Worm (Caenorhabditis elegans) whole organism, young adult: ENCODE results near the gene Y7A5A.6.

Source experiments
- B0261.1 ChIP-seq: sonication (generic microtip); optimal IDR thresholded peaks from 2 replicates; lab custom pipeline; 2016; ENCODE audit warnings: mild to moderate bottlenecking, missing genetic modification characterization, moderate library complexity, missing compliant biosample characterization
- B0336.3 ChIP-seq: fragments of 200-800 bp; sonication (Bioruptor generic); IDR thresholded peaks from 2 replicates; pipeline ENCODE4 v1.3.6; 2022; ENCODE audit warnings: missing genetic modification characterization, missing compliant biosample characterization
- C06A6.2 ChIP-seq: fragments of 200-800 bp; sonication (Bioruptor generic); conservative IDR thresholded peaks from 2 replicates; pipeline ENCODE4 v1.3.6; 2022; ENCODE audit warnings: missing genetic modification characterization, missing compliant biosample characterization
- D2030.7 ChIP-seq: fragments of 200-800 bp; sonication (Bioruptor generic); IDR thresholded peaks from 2 replicates; pipeline ENCODE4 v1.3.6; 2022; ENCODE audit warnings: missing genetic modification reagents, missing genetic modification characterization, missing compliant biosample characterization
- K12H6.12 ChIP-seq: fragments of 200-800 bp; sonication (Bioruptor generic); optimal IDR thresholded peaks from 2 replicates; lab custom pipeline; 2018; ENCODE audit warnings: mild to moderate bottlenecking, missing genetic modification characterization, missing compliant biosample characterization
- T07F8.4 ChIP-seq: sonication (generic microtip); optimal IDR thresholded peaks from 2 replicates; lab custom pipeline; 2016; ENCODE audit warnings: mild to moderate bottlenecking, missing genetic modification characterization, moderate library complexity, missing compliant biosample characterization
- T26A5.8 ChIP-seq: sonication (generic microtip); optimal IDR thresholded peaks from 2 replicates; lab custom pipeline; 2016; ENCODE audit warnings: missing genetic modification characterization, missing compliant biosample characterization
- Y53F4B.3 ChIP-seq: fragments of 200-800 bp; sonication (Bioruptor generic); IDR thresholded peaks from 2 replicates; pipeline ENCODE4 v1.3.6; 2022; ENCODE audit warnings: missing genetic modification reagents, missing genetic modification characterization, missing compliant biosample characterization
- Y53G8AR.9 ChIP-seq: fragments of 200-800 bp; sonication (Bioruptor generic); conservative IDR thresholded peaks from 2 replicates; pipeline ENCODE4 v1.3.6; 2022; ENCODE audit warnings: missing genetic modification reagents, missing genetic modification characterization, missing compliant biosample characterization
- Y95B8A.8 ChIP-seq: fragments of 200-800 bp; sonication (Bioruptor generic); IDR thresholded peaks from 2 replicates; pipeline ENCODE4 v1.3.6; 2022; ENCODE audit warnings: missing genetic modification reagents, missing genetic modification characterization, missing compliant biosample characterization
- ZK185.1 ChIP-seq: sonication (generic microtip); optimal IDR thresholded peaks from 2 replicates; lab custom pipeline; 2016; ENCODE audit warnings: mild to moderate bottlenecking, missing genetic modification characterization, missing compliant biosample characterization; ENCODE audit not compliant: poor library complexity, severe bottlenecking
- akir-1 ChIP-seq: fragments of 200-800 bp; sonication (Bioruptor generic); optimal IDR thresholded peaks from 2 replicates; lab custom pipeline; 2018; ENCODE audit warnings: mild to moderate bottlenecking, missing genetic modification characterization, moderate library complexity, missing compliant biosample characterization
- aptf-3 ChIP-seq: fragments of 200-800 bp; sonication (Bioruptor generic); IDR thresholded peaks from 2 replicates; pipeline ENCODE4 v1.3.6; 2022; ENCODE audit warnings: missing genetic modification characterization, missing compliant biosample characterization
- athp-1 ChIP-seq: sonication (generic microtip); optimal IDR thresholded peaks from 2 replicates; lab custom pipeline; 2017; ENCODE audit warnings: mild to moderate bottlenecking, missing genetic modification characterization, missing compliant biosample characterization
- attf-5 ChIP-seq: fragments of 200-800 bp; sonication (Bioruptor generic); optimal IDR thresholded peaks from 2 replicates; lab custom pipeline; 2018; ENCODE audit warnings: mild to moderate bottlenecking, missing genetic modification characterization, missing compliant biosample characterization
- attf-6 ChIP-seq: fragments of 200-800 bp; sonication (Bioruptor generic); IDR thresholded peaks from 2 replicates; pipeline ENCODE4 v1.3.6; 2022; ENCODE audit warnings: missing genetic modification reagents, missing genetic modification characterization, missing compliant biosample characterization
- bed-1 ChIP-seq: fragments of 200-800 bp; sonication (Bioruptor generic); IDR thresholded peaks from 2 replicates; pipeline ENCODE4 v1.3.6; 2022; ENCODE audit warnings: missing genetic modification reagents, missing genetic modification characterization, missing compliant biosample characterization
- ccch-3 ChIP-seq: fragments of 200-800 bp; sonication (Bioruptor generic); optimal IDR thresholded peaks from 2 replicates; lab custom pipeline; 2018; ENCODE audit warnings: mild to moderate bottlenecking, missing genetic modification characterization, missing compliant biosample characterization
- cebp-2 ChIP-seq: fragments of 200-800 bp; sonication (Bioruptor generic); IDR thresholded peaks from 2 replicates; pipeline ENCODE4 v1.3.6; 2022; ENCODE audit warnings: missing genetic modification characterization, missing compliant biosample characterization
- ceh-100 ChIP-seq: fragments of 200-800 bp; sonication (Bioruptor generic); IDR thresholded peaks from 2 replicates; pipeline ENCODE4 v1.3.6; 2022; ENCODE audit warnings: missing genetic modification reagents, missing genetic modification characterization, missing compliant biosample characterization
- ceh-27 ChIP-seq: fragments of 200-800 bp; sonication (Bioruptor generic); optimal IDR thresholded peaks from 2 replicates; lab custom pipeline; 2018; ENCODE audit warnings: mild to moderate bottlenecking, missing genetic modification characterization, moderate library complexity, missing compliant biosample characterization
- chd-7 ChIP-seq: sonication (generic microtip); optimal IDR thresholded peaks from 2 replicates; lab custom pipeline; 2016; ENCODE audit warnings: mild to moderate bottlenecking, missing genetic modification characterization, moderate library complexity, missing compliant biosample characterization
- dox-1 ChIP-seq: fragments of 200-800 bp; sonication (Bioruptor generic); IDR thresholded peaks from 2 replicates; pipeline ENCODE4 v1.3.6; 2022; ENCODE audit warnings: missing genetic modification reagents, missing genetic modification characterization, missing compliant biosample characterization
- dpl-1 ChIP-seq: fragments of 150-350 bp; optimal IDR thresholded peaks from 2 replicates; lab custom pipeline; 2014; ENCODE audit warnings: missing biosample characterization, missing genetic modification reagents, missing genetic modification characterization
- egrh-3 ChIP-seq: fragments of 200-800 bp; sonication (Bioruptor generic); IDR thresholded peaks from 2 replicates; pipeline ENCODE4 v1.3.6; 2022; ENCODE audit warnings: missing genetic modification reagents, missing genetic modification characterization, missing compliant biosample characterization
- fkh-3 ChIP-seq: sonication (generic microtip); optimal IDR thresholded peaks from 2 replicates; lab custom pipeline; 2016; ENCODE audit warnings: mild to moderate bottlenecking, missing genetic modification characterization, missing compliant biosample characterization
- hmg-20 ChIP-seq: fragments of 200-800 bp; sonication (Bioruptor generic); IDR thresholded peaks from 2 replicates; pipeline ENCODE4 v1.3.6; 2022; ENCODE audit warnings: missing genetic modification reagents, missing genetic modification characterization, missing compliant biosample characterization
- let-526 ChIP-seq: fragments of 200-800 bp; sonication (Bioruptor generic); IDR thresholded peaks from 2 replicates; pipeline ENCODE4 v1.3.6; 2022; ENCODE audit warnings: missing genetic modification reagents, missing genetic modification characterization, missing compliant biosample characterization
- let-607 ChIP-seq, 2 experiments: fragments of 200-800 bp in 1 of 2; sonication (Bioruptor generic) in 1 of 2; sonication (generic microtip) in 1 of 2; optimal IDR thresholded peaks; 2 replicates each; lab custom pipeline; 2016 to 2018; ENCODE audit warnings: mild to moderate bottlenecking in 2 of 2, missing compliant biosample characterization in 2 of 2, missing genetic modification characterization in 2 of 2, moderate library complexity in 2 of 2, missing genotype in 1 of 2
- lin-26 ChIP-seq: fragments of 200-800 bp; sonication (Bioruptor generic); IDR thresholded peaks from 2 replicates; pipeline ENCODE4 v1.3.6; 2022; ENCODE audit warnings: missing genetic modification reagents, missing genetic modification characterization, missing compliant biosample characterization
- lin-40 ChIP-seq: sonication (generic microtip); optimal IDR thresholded peaks from 2 replicates; lab custom pipeline; 2016; ENCODE audit warnings: missing genetic modification characterization, mild to moderate bottlenecking, missing compliant biosample characterization, missing genotype, missing genetic modification reagents
- lir-1 ChIP-seq: fragments of 200-800 bp; sonication (Bioruptor generic); conservative IDR thresholded peaks from 2 replicates; pipeline ENCODE4 v1.3.6; 2022; ENCODE audit warnings: missing genetic modification reagents, missing genetic modification characterization, missing compliant biosample characterization
- lsl-1 ChIP-seq: fragments of 200-800 bp; sonication (Bioruptor generic); optimal IDR thresholded peaks from 2 replicates; lab custom pipeline; 2018; ENCODE audit warnings: mild to moderate bottlenecking, missing genetic modification characterization, moderate library complexity, missing compliant biosample characterization
- madf-10 ChIP-seq: sonication (generic microtip); optimal IDR thresholded peaks from 2 replicates; lab custom pipeline; 2016; ENCODE audit warnings: mild to moderate bottlenecking, missing genetic modification characterization, missing compliant biosample characterization
- mcd-1 ChIP-seq: fragments of 200-800 bp; sonication (Bioruptor generic); IDR thresholded peaks from 2 replicates; pipeline ENCODE4 v1.3.6; 2022; ENCODE audit warnings: missing genetic modification reagents, missing genetic modification characterization, missing compliant biosample characterization
- mel-28 ChIP-seq: sonication (generic microtip); optimal IDR thresholded peaks from 2 replicates; lab custom pipeline; 2016; ENCODE audit warnings: borderline replicate concordance, mild to moderate bottlenecking, missing genetic modification characterization, missing compliant biosample characterization
- mes-4 ChIP-seq: sonication (generic microtip); optimal IDR thresholded peaks from 2 replicates; lab custom pipeline; 2016; ENCODE audit warnings: missing genotype, missing genetic modification characterization, missing compliant biosample characterization
- nhr-90 ChIP-seq: sonication (generic microtip); optimal IDR thresholded peaks from 2 replicates; lab custom pipeline; 2016; ENCODE audit warnings: missing genotype, mild to moderate bottlenecking, missing genetic modification characterization, missing compliant biosample characterization
- pbrm-1 ChIP-seq: fragments of 200-800 bp; sonication (Bioruptor generic); IDR thresholded peaks from 2 replicates; pipeline ENCODE4 v1.3.6; 2022; ENCODE audit warnings: missing genetic modification reagents, missing genetic modification characterization, missing compliant biosample characterization
- snpc-3.4 ChIP-seq: sonication (generic microtip); optimal IDR thresholded peaks from 2 replicates; lab custom pipeline; 2017; ENCODE audit warnings: missing genetic modification characterization, mild to moderate bottlenecking, missing compliant biosample characterization, antibody characterized with exemption, moderate library complexity, missing genotype, missing genetic modification reagents
- tbp1 ChIP-seq: fragments of 200-800 bp; sonication (Bioruptor generic); optimal IDR thresholded peaks from 2 replicates; lab custom pipeline; 2018; ENCODE audit warnings: mild to moderate bottlenecking, missing genetic modification characterization, missing compliant biosample characterization
- ztf-22 ChIP-seq: fragments of 200-800 bp; sonication (Bioruptor generic); optimal IDR thresholded peaks from 2 replicates; lab custom pipeline; 2018; ENCODE audit warnings: mild to moderate bottlenecking, missing genetic modification characterization, moderate library complexity, missing compliant biosample characterization
- ztf-28 ChIP-seq: fragments of 200-800 bp; sonication (Bioruptor generic); IDR thresholded peaks from 2 replicates; pipeline ENCODE4 v1.3.6; 2022; ENCODE audit warnings: missing genetic modification reagents, missing genetic modification characterization, missing compliant biosample characterization
- ztf-6 ChIP-seq: fragments of 200-800 bp; sonication (Bioruptor generic); IDR thresholded peaks from 2 replicates; pipeline ENCODE4 v1.3.6; 2022; ENCODE audit warnings: missing genetic modification reagents, missing genetic modification characterization, missing compliant biosample characterization

Gene Y7A5A.6

ce11 chrX:15786726-15787125, 12.8 kb downstream of the Y7A5A.6 start, which contains the start of gene Y7A5A.5:
Gene Y7A5A.5 (minus strand): TSS chrX:15786826.
- TF ChIP-seq akir-1 (no peak), T07F8.4 (tag; lab: Kevin White, UChicago) (no peak), cebp-2 (GFP tag; lab: Robert Waterston, UW) (no peak), D2030.7 (GFP tag; lab: Robert Waterston, UW) (no peak), mes-4 (tag; lab: Kevin White, UChicago) (no peak), Y53F4B.3 (no peak), athp-1 (tag; lab: Kevin White, UChicago) (no peak), B0261.1 (tag; lab: Kevin White, UChicago) (no peak), ztf-28 (no peak), ZK185.1 (tag; lab: Kevin White, UChicago) (no peak), ccch-3 (GFP tag; lab: Kevin White, UChicago) (no peak), egrh-3 (GFP tag; lab: Robert Waterston, UW) (no peak)

ce11 chrX:15784570-15784969, 14.9 kb downstream of the Y7A5A.6 start, which contains the start of gene Y7A5A.3:
Gene Y7A5A.3 (minus strand): TSS chrX:15784670.
- TF ChIP-seq pbrm-1 (no peak), mcd-1 (GFP tag; lab: Robert Waterston, UW) (no peak), nhr-90 (tag; lab: Kevin White, UChicago) (no peak), ceh-100 (GFP tag; lab: Robert Waterston, UW) (no peak), lin-26 (GFP tag; lab: Robert Waterston, UW) (no peak), tbp1 (no peak), fkh-3 (tag; lab: Kevin White, UChicago) (no peak), let-607 (tag; optimal IDR thresholded peaks at IDR 0.05; lab: Kevin White, UChicago) (no peak), let-526 (GFP tag; lab: Robert Waterston, UW) (no peak), lsl-1 (GFP tag; lab: Kevin White, UChicago) (no peak), lin-40 (tag; lab: Kevin White, UChicago) (no peak), B0261.1 (tag; lab: Kevin White, UChicago) (no peak), aptf-3 (GFP tag; lab: Robert Waterston, UW) (no peak), C06A6.2 (GFP tag; lab: Robert Waterston, UW) (no peak), dox-1 (GFP tag; lab: Robert Waterston, UW) (no peak)
- TF ChIP-seq, all 124 proteins: peak for 0

- TF ChIP-seq hmg-20 (GFP tag; lab: Robert Waterston, UW) (no peak), ztf-6 (GFP tag; lab: Robert Waterston, UW) (no peak), bed-1 (GFP tag; lab: Robert Waterston, UW) (no peak)
Observed at ce11 chrX:15782027-15782426, 17.5 kb downstream of the Y7A5A.6 start, which contains the start of gene Y7A5A.24. Gene Y7A5A.24 (minus strand): TSS chrX:15782127.

ce11 chrX:15779503-15779902, 20.0 kb downstream of the Y7A5A.6 start:
- peak; percentile 27 for TF ChIP-seq chd-7 (tag; lab: Kevin White, UChicago)
- TF ChIP-seq lin-40 (tag; lab: Kevin White, UChicago): peak; percentile 24
- TF ChIP-seq T26A5.8 (tag; lab: Kevin White, UChicago): no peak
- TF ChIP-seq attf-5 (GFP tag; lab: Kevin White, UChicago): peak; percentile 20
- no peak for TF ChIP-seq Y95B8A.8 (GFP tag; lab: Robert Waterston, UW)
- TF ChIP-seq B0336.3 (GFP tag; lab: Robert Waterston, UW): 0 out of 2 replicates have a peak, but pooled peaks have one; percentile 18
- TF ChIP-seq hmg-20 (GFP tag; lab: Robert Waterston, UW): no peak
- no peak for TF ChIP-seq mel-28 (tag; lab: Kevin White, UChicago)
- no peak for TF ChIP-seq snpc-3.4 (tag; lab: Kevin White, UChicago)
- TF ChIP-seq madf-10 (tag; lab: Kevin White, UChicago): peak; percentile 19
- no peak for TF ChIP-seq lir-1 (GFP tag; lab: Robert Waterston, UW)
- TF ChIP-seq ceh-27: no peak
- TF ChIP-seq dpl-1 (GFP tag; lab: Kevin White, UChicago): no peak
- TF ChIP-seq attf-6 (GFP tag; lab: Robert Waterston, UW): no peak
- no peak for TF ChIP-seq K12H6.12 (tag; lab: Kevin White, UChicago)
- peak; percentile 50; the same call in 1 of the 2 replicates for TF ChIP-seq dox-1 (GFP tag; lab: Robert Waterston, UW)
- TF ChIP-seq Y53G8AR.9 (GFP tag; lab: Robert Waterston, UW): no peak
- no peak for TF ChIP-seq ztf-22 (GFP tag; lab: Kevin White, UChicago)
